Worm (Caenorhabditis elegans): ENCODE data around the gene dnj-20.

Gene dnj-20

DNA sequence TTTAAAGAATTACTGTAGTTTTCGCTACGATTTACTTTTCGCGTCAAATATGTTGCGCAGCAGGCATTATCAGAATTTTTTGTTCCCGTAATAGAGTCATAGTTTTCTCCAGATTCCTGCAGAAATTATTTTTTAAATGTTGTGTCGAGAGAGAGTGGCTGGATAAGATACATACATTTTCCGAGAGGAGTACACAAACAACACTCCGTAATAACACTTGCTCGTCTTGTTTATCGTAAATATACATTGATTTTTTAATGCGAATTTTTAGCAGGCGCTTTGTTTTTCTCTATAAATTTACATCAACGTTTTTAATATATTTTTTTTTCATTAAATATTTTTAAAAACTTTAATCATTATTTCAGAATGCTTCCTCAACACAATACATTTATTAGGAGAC is 45.0 kb upstream of the dnj-20 start, which contains the start of gene taf-8 (continued):
- TF ChIP-seq isw-1 (GFP tag; IDR thresholded peaks at IDR 0.05) (peak; percentile 33), lin-35 (GFP tag; optimal IDR thresholded peaks at IDR 0.05) (peak; percentile 72 to 73), fkh-4 (tag; optimal IDR thresholded peaks at IDR 0.05; ENCODE audit: borderline replicate concordance) (no peak), nhr-77 (tag; optimal IDR thresholded peaks at IDR 0.05) (peak; percentile 22), unc-86 (tag; optimal IDR thresholded peaks at IDR 0.05) (peak; percentile 20), lir-3 (tag; optimal IDR thresholded peaks at IDR 0.05; ENCODE audit: poor library complexity) (peak; percentile 54), nhr-71 (tag; optimal IDR thresholded peaks at IDR 0.05) (peak; percentile 76), dpl-1 (GFP tag; optimal IDR thresholded peaks at IDR 0.05) (peak; percentile 41 to 70 (median 69)), ceh-63 (GFP tag; optimal IDR thresholded peaks at IDR 0.05) (no peak), nhr-20 (tag; optimal IDR thresholded peaks at IDR 0.05) (peak; percentile 79), blmp-1 (tag; optimal IDR thresholded peaks at IDR 0.05) (no peak), F16B12.6 (tag; optimal IDR thresholded peaks at IDR 0.05) (peak; percentile 31), tlp-1 (tag; optimal IDR thresholded peaks at IDR 0.05) (no peak), unc-98 (GFP tag; IDR thresholded peaks at IDR 0.05) (no peak), mep-1 (tag; optimal IDR thresholded peaks at IDR 0.05) (no peak), nhr-11 (tag; optimal IDR thresholded peaks at IDR 0.05) (peak; percentile 60), C04F5.9 (tag; optimal IDR thresholded peaks at IDR 0.05) (no peak), dsc-1 (tag; optimal IDR thresholded peaks at IDR 0.05) (peak; percentile 52), elt-2 (tag; optimal IDR thresholded peaks at IDR 0.05) (no peak), zag-1 (tag; optimal IDR thresholded peaks at IDR 0.05) (no peak), sox-4 (tag; optimal IDR thresholded peaks at IDR 0.05) (no peak), lin-39 (tag; optimal IDR thresholded peaks at IDR 0.05) (peak; percentile 57), alr-1 (tag; optimal IDR thresholded peaks at IDR 0.05; ENCODE audit: borderline replicate concordance) (no peak), ztf-4 (tag; optimal IDR thresholded peaks at IDR 0.05) (no peak), ceh-90 (tag; optimal IDR thresholded peaks at IDR 0.05) (peak; percentile 16), nhr-76 (tag; optimal IDR thresholded peaks at IDR 0.05) (no peak), hlh-4 (tag; optimal IDR thresholded peaks at IDR 0.05) (no peak), skn-1 (tag; optimal IDR thresholded peaks at IDR 0.05) (peak; percentile 13), fos-1 (tag; optimal IDR thresholded peaks at IDR 0.05) (peak; percentile 37), ceh-8 (GFP tag; optimal IDR thresholded peaks at IDR 0.05) (no peak), nhr-84 (tag; optimal IDR thresholded peaks at IDR 0.05) (no peak), hlh-17 (GFP tag; optimal IDR thresholded peaks at IDR 0.05; ENCODE audit: borderline replicate concordance) (no peak), unc-30 (tag; optimal IDR thresholded peaks at IDR 0.05) (no peak), xbp-1 (tag; optimal IDR thresholded peaks at IDR 0.05) (peak; percentile 66), ama-1 (optimal IDR thresholded peaks at IDR 0.05) (no peak), ceh-88 (GFP tag; IDR thresholded peaks at IDR 0.05) (0 out of 2 replicates have a peak, but pooled peaks have one; percentile 15), irx-1 (tag; optimal IDR thresholded peaks at IDR 0.05) (peak; percentile 32), efl-1 (optimal IDR thresholded peaks at IDR 0.05) (peak; percentile 60 to 76), efl-1 (GFP tag; optimal IDR thresholded peaks at IDR 0.05 in 1 of 2) (peak; percentile 65 to 97), pag-3 (tag; optimal IDR thresholded peaks at IDR 0.05; ENCODE audit: borderline replicate concordance, insufficient read depth) (no peak), swsn-7 (tag; optimal IDR thresholded peaks at IDR 0.05) (peak; percentile 71), lin-14 (GFP tag; optimal IDR thresholded peaks at IDR 0.05) (peak; percentile 71), mef-2 (tag; optimal IDR thresholded peaks at IDR 0.05) (no peak), unc-62 (GFP tag; optimal IDR thresholded peaks at IDR 0.05) (no peak), sup-37 (GFP tag; optimal IDR thresholded peaks at IDR 0.05) (no peak), fkh-10 (GFP tag; optimal IDR thresholded peaks at IDR 0.05) (no peak), mab-9 (GFP tag; IDR thresholded peaks at IDR 0.05) (no peak), lin-15B (tag; optimal IDR thresholded peaks at IDR 0.05) (peak; percentile 24), mdl-1 (tag; optimal IDR thresholded peaks at IDR 0.05) (no peak), hpl-2 (GFP tag; optimal IDR thresholded peaks at IDR 0.05) (no peak), jun-1 (tag; optimal IDR thresholded peaks at IDR 0.05) (no peak)

Measured in whole organism, L1 larva.